Fruit fly (Drosophila melanogaster): ENCODE measurements around the gene CG4645.

The CG4645 gene

dm6 chrX:12937825-12938520, 28.2 kb downstream of the CG4645 start:
- TF ChIP-seq net (GFP tag; optimal IDR thresholded peaks at IDR 0.05) (no peak), Ets96B (tag; optimal IDR thresholded peaks at IDR 0.05) (peak; percentile 4), Eip78C (GFP tag) (peak; percentile 44), CG3032 (tag; optimal IDR thresholded peaks at IDR 0.05) (peak; percentile 2), esn (GFP tag; optimal IDR thresholded peaks at IDR 0.05) (peak; percentile 4)

dm6 chrX:12939021-12939420, 29.3 kb downstream of the CG4645 start:
- TF ChIP-seq CG1621 (tag; optimal IDR thresholded peaks at IDR 0.05) (no peak), Hr39 (GFP tag; optimal IDR thresholded peaks at IDR 0.05) (no peak), Ets96B (tag; optimal IDR thresholded peaks at IDR 0.05) (no peak), topi (GFP tag; optimal IDR thresholded peaks at IDR 0.05) (no peak), Lpt (GFP tag; optimal IDR thresholded peaks at IDR 0.05) (no peak), CG32006 (GFP tag; optimal IDR thresholded peaks at IDR 0.05) (no peak), pdm3 (GFP tag; optimal IDR thresholded peaks at IDR 0.05) (no peak)

dm6 chrX:12939951-12940350, 30.2 kb downstream of the CG4645 start:
- peak; percentile 23 for TF ChIP-seq CG3032 (tag; optimal IDR thresholded peaks at IDR 0.05)
- no peak for TF ChIP-seq Sox102F (GFP tag; optimal IDR thresholded peaks at IDR 0.05)
- TF ChIP-seq fkh (GFP tag; optimal IDR thresholded peaks at IDR 0.05), result no peak
- TF ChIP-seq Eip75B (GFP tag; optimal IDR thresholded peaks at IDR 0.05), result no peak
- TF ChIP-seq CG9139 (GFP tag; optimal IDR thresholded peaks at IDR 0.05), result no peak
- no peak for TF ChIP-seq CG8319 (GFP tag; optimal IDR thresholded peaks at IDR 0.05)
- no peak for TF ChIP-seq Eip93F (GFP tag; optimal IDR thresholded peaks at IDR 0.05)
- TF ChIP-seq topi (GFP tag; optimal IDR thresholded peaks at IDR 0.05), result peak; percentile 41
- TF ChIP-seq Blimp-1 (GFP tag; optimal IDR thresholded peaks at IDR 0.05), result no peak
- TF ChIP-seq CG34406 (GFP tag; optimal IDR thresholded peaks at IDR 0.05), result no peak
- TF ChIP-seq Hr38 (GFP tag; optimal IDR thresholded peaks at IDR 0.05), result no peak
- TF ChIP-seq net (GFP tag; optimal IDR thresholded peaks at IDR 0.05), result no peak
- peak; percentile 16 for TF ChIP-seq CG10669 (GFP tag; optimal IDR thresholded peaks at IDR 0.05)
- peak; percentile 0 for TF ChIP-seq Sox14 (GFP tag; optimal IDR thresholded peaks at IDR 0.05)
- TF ChIP-seq ss (GFP tag; optimal IDR thresholded peaks at IDR 0.05), result peak in 1 of 2 experiments; percentile 4
- TF ChIP-seq Lpt (GFP tag; optimal IDR thresholded peaks at IDR 0.05), result no peak
- TF ChIP-seq vri (GFP tag; optimal IDR thresholded peaks at IDR 0.05), result no peak
- TF ChIP-seq dsx (GFP tag; optimal IDR thresholded peaks at IDR 0.05; ENCODE audit: poor library complexity, severe bottlenecking), result no peak
- TF ChIP-seq CG8632 (GFP tag; optimal IDR thresholded peaks at IDR 0.05), result no peak
- peak; percentile 8 for TF ChIP-seq CG31627 (GFP tag; optimal IDR thresholded peaks at IDR 0.05)
- no peak for TF ChIP-seq CG11902 (GFP tag; optimal IDR thresholded peaks at IDR 0.05)
- TF ChIP-seq lz (GFP tag; optimal IDR thresholded peaks at IDR 0.05), result peak; percentile 17
- TF ChIP-seq achi (GFP tag; optimal IDR thresholded peaks at IDR 0.05), result peak; percentile 3
- TF ChIP-seq Hr39 (GFP tag; optimal IDR thresholded peaks at IDR 0.05), result peak; percentile 6
- TF ChIP-seq Ets21C (GFP tag; optimal IDR thresholded peaks at IDR 0.05), result no peak
- no peak; the same call in 2 of the 3 replicates for TF ChIP-seq CG6163 (GFP tag; IDR thresholded peaks at IDR 0.05)
- no peak for TF ChIP-seq cyc (GFP tag; optimal IDR thresholded peaks at IDR 0.05)
- peak; percentile 3 for TF ChIP-seq CG3919 (GFP tag; optimal IDR thresholded peaks at IDR 0.05)
- TF ChIP-seq CG6808 (GFP tag; optimal IDR thresholded peaks at IDR 0.05), result no peak
- TF ChIP-seq fd85E (GFP tag; optimal IDR thresholded peaks at IDR 0.05), result no peak
- TF ChIP-seq Eip78C (GFP tag), result peak; percentile 55
- TF ChIP-seq spab (GFP tag; optimal IDR thresholded peaks at IDR 0.05), result peak; percentile 18
- no peak for TF ChIP-seq CG8119 (GFP tag; IDR thresholded peaks at IDR 0.05)
- TF ChIP-seq Sox15 (GFP tag; optimal IDR thresholded peaks at IDR 0.05), result no peak
- TF ChIP-seq Ets96B (tag; optimal IDR thresholded peaks at IDR 0.05), result no peak
- TF ChIP-seq CG4318 (GFP tag; optimal IDR thresholded peaks at IDR 0.05), result no peak
- no peak for TF ChIP-seq CG6854 (GFP tag; optimal IDR thresholded peaks at IDR 0.05)
- TF ChIP-seq svp (GFP tag), result peak; percentile 57
- no peak for TF ChIP-seq dac (GFP tag; optimal IDR thresholded peaks at IDR 0.05)
- peak; percentile 18 for TF ChIP-seq Smox (GFP tag; optimal IDR thresholded peaks at IDR 0.05)
- no peak for TF ChIP-seq CG1621 (tag; optimal IDR thresholded peaks at IDR 0.05)
- TF ChIP-seq CG16779 (tag; optimal IDR thresholded peaks at IDR 0.05), result no peak
- peak; percentile 24 for TF ChIP-seq OdsH (GFP tag; optimal IDR thresholded peaks at IDR 0.05)
- TF ChIP-seq CG32006 (GFP tag; optimal IDR thresholded peaks at IDR 0.05), result no peak
